Worm (Caenorhabditis elegans) whole organism, L3 larva: ENCODE results near the gene Y47D3A.31.

Experiments
- R02D3.7 ChIP-seq: fragments of 150-350 bp; optimal IDR thresholded peaks from 2 replicates; lab custom pipeline; 2014; ENCODE audit warnings: missing biosample characterization, missing genetic modification characterization
- ZK546.5 ChIP-seq: sonication (generic microtip); optimal IDR thresholded peaks from 2 replicates; lab custom pipeline; 2017; ENCODE audit warnings: missing biosample characterization, missing genetic modification characterization
- aly-2 ChIP-seq: fragments of 150-350 bp; optimal IDR thresholded peaks from 2 replicates; lab custom pipeline; 2014; ENCODE audit warnings: missing biosample characterization, missing genetic modification characterization
- ama-1 ChIP-seq: fragments of 150-350 bp; optimal IDR thresholded peaks from 2 replicates; lab custom pipeline; 2018
- ceh-16 ChIP-seq: sonication (generic microtip); optimal IDR thresholded peaks from 2 replicates; lab custom pipeline; 2017; ENCODE audit warnings: missing biosample characterization, missing genetic modification characterization
- ceh-28 ChIP-seq: fragments of 150-350 bp; optimal IDR thresholded peaks from 2 replicates; lab custom pipeline; 2014; ENCODE audit warnings: missing biosample characterization, missing genetic modification reagents, missing genetic modification characterization
- ceh-82 ChIP-seq: fragments of 150-350 bp; optimal IDR thresholded peaks from 2 replicates; lab custom pipeline; 2014; ENCODE audit warnings: missing biosample characterization, missing genetic modification characterization
- ceh-9 ChIP-seq: sonication (generic microtip); optimal IDR thresholded peaks from 2 replicates; lab custom pipeline; 2018; ENCODE audit warnings: missing biosample characterization, missing genetic modification characterization
- daf-12 ChIP-seq: fragments of 150-350 bp; optimal IDR thresholded peaks from 2 replicates; lab custom pipeline; 2014; ENCODE audit warnings: missing biosample characterization, missing genetic modification reagents, missing genetic modification characterization
- egl-27 ChIP-seq: sonication (generic microtip); optimal IDR thresholded peaks from 4 replicates; lab custom pipeline; 2017; ENCODE audit warnings: missing biosample characterization, missing genetic modification reagents, missing genetic modification characterization
- egl-5 ChIP-seq: fragments of 150-350 bp; optimal IDR thresholded peaks from 2 replicates; lab custom pipeline; 2017; ENCODE audit warnings: missing biosample characterization, missing genetic modification reagents, missing genetic modification characterization, inconsistent platforms
- elt-1 ChIP-seq: fragments of 150-350 bp; optimal IDR thresholded peaks from 2 replicates; lab custom pipeline; 2014; ENCODE audit warnings: missing biosample characterization, missing genetic modification characterization
- elt-2 ChIP-seq: sonication (generic microtip); optimal IDR thresholded peaks from 2 replicates; lab custom pipeline; 2016; ENCODE audit warnings: missing genetic modification reagents, mild to moderate bottlenecking, missing genetic modification characterization, missing compliant biosample characterization
- elt-3 ChIP-seq, 3 experiments: fragments of 150-350 bp in 1 of 3; sonication (generic microtip) in 2 of 3; optimal IDR thresholded peaks; 2 replicates in 2 of 3; 4 replicates in 1 of 3; lab custom pipeline; 2014 to 2017; ENCODE audit warnings: missing biosample characterization in 3 of 3, missing genetic modification characterization in 3 of 3
- eor-1 ChIP-seq, 2 experiments: fragments of 150-350 bp; optimal IDR thresholded peaks; 2 replicates each; lab custom pipeline; 2014 to 2018; ENCODE audit warnings: missing biosample characterization in 2 of 2, missing genetic modification characterization in 2 of 2
- fkh-10 ChIP-seq: sonication (generic microtip); optimal IDR thresholded peaks from 2 replicates; lab custom pipeline; 2017; ENCODE audit warnings: missing biosample characterization, missing genetic modification reagents, missing genetic modification characterization
- fkh-2 ChIP-seq: fragments of 150-350 bp; optimal IDR thresholded peaks from 2 replicates; lab custom pipeline; 2014; ENCODE audit warnings: missing biosample characterization, missing genetic modification reagents, missing genetic modification characterization
- fos-1 ChIP-seq: fragments of 150-350 bp; optimal IDR thresholded peaks from 2 replicates; lab custom pipeline; 2014; ENCODE audit warnings: missing biosample characterization, missing genetic modification characterization
- hmg-11 ChIP-seq: sonication (generic microtip); optimal IDR thresholded peaks from 2 replicates; lab custom pipeline; 2016; ENCODE audit warnings: missing genetic modification characterization, missing compliant biosample characterization
- jun-1 ChIP-seq: fragments of 150-350 bp; optimal IDR thresholded peaks from 2 replicates; lab custom pipeline; 2014; ENCODE audit warnings: missing biosample characterization, missing genetic modification reagents, missing genetic modification characterization
- lin-15B ChIP-seq: fragments of 150-350 bp; optimal IDR thresholded peaks from 2 replicates; lab custom pipeline; 2014; ENCODE audit warnings: missing biosample characterization, missing genetic modification characterization
- lin-39 ChIP-seq: fragments of 150-350 bp; optimal IDR thresholded peaks from 2 replicates; lab custom pipeline; 2018; ENCODE audit warnings: missing biosample characterization, missing genetic modification reagents, missing genetic modification characterization
- lsy-12 ChIP-seq: sonication (generic microtip); optimal IDR thresholded peaks from 2 replicates; lab custom pipeline; 2016; ENCODE audit warnings: mild to moderate bottlenecking, missing genetic modification characterization, missing compliant biosample characterization
- mdl-1 ChIP-seq: fragments of 150-350 bp; optimal IDR thresholded peaks from 2 replicates; lab custom pipeline; 2014; ENCODE audit warnings: missing biosample characterization, missing genetic modification characterization
- mml-1 ChIP-seq: fragments of 150-350 bp; sonication (generic microtip); optimal IDR thresholded peaks from 3 replicates; lab custom pipeline; 2014; ENCODE audit warnings: missing biosample characterization, missing genetic modification characterization
- nfya-1 ChIP-seq: sonication (generic microtip); optimal IDR thresholded peaks from 2 replicates; lab custom pipeline; 2017; ENCODE audit warnings: missing genetic modification characterization, mild to moderate bottlenecking, missing compliant biosample characterization, antibody characterized with exemption, moderate library complexity; ENCODE audit not compliant: insufficient read depth
- nhr-11 ChIP-seq: fragments of 150-350 bp; optimal IDR thresholded peaks from 2 replicates; lab custom pipeline; 2014; ENCODE audit warnings: missing biosample characterization, missing genetic modification characterization
- nhr-12 ChIP-seq: fragments of 150-350 bp; optimal IDR thresholded peaks from 2 replicates; lab custom pipeline; 2014; ENCODE audit warnings: missing biosample characterization, missing genetic modification characterization
- nhr-23 ChIP-seq: fragments of 150-350 bp; optimal IDR thresholded peaks from 2 replicates; lab custom pipeline; 2014; ENCODE audit warnings: missing biosample characterization, missing genetic modification reagents, missing genetic modification characterization
- nhr-237 ChIP-seq: fragments of 150-350 bp; optimal IDR thresholded peaks from 2 replicates; lab custom pipeline; 2014; ENCODE audit warnings: missing biosample characterization, missing genetic modification characterization
- nhr-25 ChIP-seq: sonication (generic microtip); optimal IDR thresholded peaks from 2 replicates; lab custom pipeline; 2017; ENCODE audit warnings: missing biosample characterization, missing genetic modification characterization
- nhr-28 ChIP-seq: fragments of 150-350 bp; optimal IDR thresholded peaks from 2 replicates; lab custom pipeline; 2014; ENCODE audit warnings: missing biosample characterization, missing genetic modification characterization
- nhr-43 ChIP-seq: sonication (generic microtip); optimal IDR thresholded peaks from 2 replicates; lab custom pipeline; 2016; ENCODE audit warnings: mild to moderate bottlenecking, missing genetic modification characterization, missing compliant biosample characterization; ENCODE audit not compliant: poor library complexity, severe bottlenecking
- nhr-67 ChIP-seq: fragments of 150-350 bp; optimal IDR thresholded peaks from 2 replicates; lab custom pipeline; 2014; ENCODE audit warnings: missing biosample characterization, missing genetic modification characterization
- nhr-76 ChIP-seq: fragments of 150-350 bp; sonication (generic microtip); optimal IDR thresholded peaks from 5 replicates; lab custom pipeline; 2014; ENCODE audit warnings: missing biosample characterization, missing genetic modification characterization
- nhr-77 ChIP-seq: fragments of 150-350 bp; optimal IDR thresholded peaks from 2 replicates; lab custom pipeline; 2014; ENCODE audit warnings: missing biosample characterization, missing genetic modification characterization
- pha-4 ChIP-seq: fragments of 150-350 bp; optimal IDR thresholded peaks from 2 replicates; lab custom pipeline; 2014; ENCODE audit warnings: missing biosample characterization, missing genetic modification reagents, missing genetic modification characterization
- pqm-1 ChIP-seq: fragments of 150-350 bp; optimal IDR thresholded peaks from 2 replicates; lab custom pipeline; 2017; ENCODE audit warnings: missing biosample characterization, missing genetic modification characterization, inconsistent platforms
- sea-2 ChIP-seq: fragments of 150-350 bp; sonication (generic microtip); optimal IDR thresholded peaks from 4 replicates; lab custom pipeline; 2014; ENCODE audit warnings: missing biosample characterization, missing genetic modification reagents, missing genetic modification characterization
- skn-1 ChIP-seq: fragments of 150-350 bp; optimal IDR thresholded peaks from 2 replicates; lab custom pipeline; 2014; ENCODE audit warnings: missing biosample characterization, missing genetic modification characterization
- snpc-4 ChIP-seq: fragments of 150-350 bp; optimal IDR thresholded peaks from 2 replicates; lab custom pipeline; 2014; ENCODE audit warnings: missing biosample characterization, missing genetic modification characterization
- tbx-2 ChIP-seq: sonication (generic microtip); optimal IDR thresholded peaks from 2 replicates; lab custom pipeline; 2016; ENCODE audit warnings: mild to moderate bottlenecking, missing genetic modification characterization, missing compliant biosample characterization
- unc-39 ChIP-seq: sonication (generic microtip); optimal IDR thresholded peaks from 4 replicates; lab custom pipeline; 2017; ENCODE audit warnings: missing biosample characterization, missing genetic modification characterization
- unc-62 ChIP-seq: fragments of 150-350 bp; sonication (generic microtip); optimal IDR thresholded peaks from 4 replicates; lab custom pipeline; 2014; ENCODE audit warnings: missing biosample characterization, missing genetic modification reagents, missing genetic modification characterization
- zag-1 ChIP-seq: fragments of 150-350 bp; optimal IDR thresholded peaks from 2 replicates; lab custom pipeline; 2014; ENCODE audit warnings: missing biosample characterization, missing genetic modification characterization
- ztf-11 ChIP-seq: fragments of 150-350 bp; optimal IDR thresholded peaks from 2 replicates; lab custom pipeline; 2014; ENCODE audit warnings: missing biosample characterization, missing genetic modification characterization
- ztf-4 ChIP-seq: fragments of 150-350 bp; optimal IDR thresholded peaks from 2 replicates; lab custom pipeline; 2014; ENCODE audit warnings: missing biosample characterization, missing genetic modification characterization

Y47D3A.31 gene

ce11 chrIII:11185483-11186115, 28.6 kb upstream of the Y47D3A.31 start:
- TF ChIP-seq nhr-77 (tag; lab: Kevin White, UChicago) (no peak), daf-12 (tag; lab: Kevin White, UChicago) (no peak), fkh-2 (tag; lab: Kevin White, UChicago) (no peak), jun-1 (tag; lab: Kevin White, UChicago) (peak; percentile 21), unc-62 (GFP tag; lab: Kevin White, UChicago) (no peak), fkh-10 (GFP tag; lab: Kevin White, UChicago) (peak; percentile 73), lsy-12 (no peak), nhr-11 (tag; lab: Kevin White, UChicago) (no peak), ZK546.5 (no peak), ceh-9 (tag; lab: Kevin White, UChicago) (no peak), nhr-237 (tag; lab: Kevin White, UChicago) (no peak), elt-3 (tag; optimal IDR thresholded peaks at IDR 0.05; lab: Kevin White, UChicago) (no peak), sea-2 (GFP tag; lab: Kevin White, UChicago) (no peak), ztf-11 (tag; lab: Kevin White, UChicago) (no peak), ztf-4 (tag; lab: Kevin White, UChicago) (no peak), nhr-76 (tag; lab: Kevin White, UChicago) (no peak), elt-1 (tag; lab: Kevin White, UChicago) (no peak), zag-1 (tag; lab: Kevin White, UChicago) (no peak), mml-1 (tag; lab: Kevin White, UChicago) (no peak), egl-27 (peak; percentile 15), nhr-23 (tag; lab: Kevin White, UChicago) (no peak), pha-4 (tag; lab: Kevin White, UChicago) (peak; percentile 15), snpc-4 (peak; percentile 10), nhr-67 (tag; lab: Kevin White, UChicago) (no peak), ceh-16 (tag; lab: Kevin White, UChicago) (no peak), lin-39 (tag; lab: Kevin White, UChicago) (peak; percentile 83), lin-15B (peak; percentile 52), ama-1 (lab: Kevin White, UChicago) (no peak), fos-1 (no peak), nhr-28 (tag; lab: Kevin White, UChicago) (no peak), unc-39 (no peak), pqm-1 (tag; lab: Kevin White, UChicago) (no peak), egl-5 (tag; lab: Kevin White, UChicago) (no peak), eor-1 (tag; optimal IDR thresholded peaks at IDR 0.05; lab: Kevin White, UChicago) (no peak), hmg-11 (tag; lab: Kevin White, UChicago) (peak; percentile 54), nhr-25 (tag; lab: Kevin White, UChicago) (no peak), nhr-12 (tag; lab: Kevin White, UChicago) (no peak), ceh-82 (tag; lab: Kevin White, UChicago) (no peak), aly-2 (tag; lab: Kevin White, UChicago) (no peak), nfya-1 (tag; lab: Kevin White, UChicago) (peak; percentile 78), R02D3.7 (tag; lab: Kevin White, UChicago) (no peak), nhr-43 (tag; lab: Kevin White, UChicago) (no peak), mdl-1 (tag; lab: Kevin White, UChicago) (no peak), skn-1 (tag; lab: Kevin White, UChicago) (peak; percentile 39), ceh-28 (no peak), elt-2 (peak; percentile 74), tbx-2 (tag; lab: Kevin White, UChicago) (peak; percentile 22)
- TF ChIP-seq, all 47 proteins: peak for 12
